Fruit fly (Drosophila melanogaster) whole organism, embryonic: ENCODE measurements around the gene mRpL17.

ENCODE experiments used
- BEAF-32 ChIP-seq: fragments of 200-800 bp; sonication (Bioruptor generic); optimal IDR thresholded peaks from 3 replicates; lab custom pipeline; 2017; ENCODE audit warnings: missing biosample characterization, missing genetic modification characterization, mild to moderate bottlenecking, moderate library complexity, missing genetic modification reagents
- CG10979 ChIP-seq: fragments of 200-800 bp; sonication (Bioruptor generic); optimal IDR thresholded peaks from 2 replicates; lab custom pipeline; 2018; ENCODE audit warnings: missing biosample characterization, mild to moderate bottlenecking, missing genetic modification characterization, moderate library complexity
- CG11398 ChIP-seq: fragments of 200-800 bp; sonication (Bioruptor generic); optimal IDR thresholded peaks from 2 replicates; lab custom pipeline; 2016; ENCODE audit warnings: missing biosample characterization, missing genetic modification characterization
- CG13287 ChIP-seq: fragments of 200-800 bp; sonication (Bioruptor generic); IDR thresholded peaks from 2 replicates; pipeline ENCODE4 v1.3.6; 2022; ENCODE audit warnings: missing biosample characterization, missing genetic modification characterization; ENCODE audit not compliant: partially characterized antibody
- CG14667 ChIP-seq: fragments of 200-800 bp; sonication (Bioruptor generic); IDR thresholded peaks from 2 replicates; pipeline ENCODE4 v1.3.6; 2022; ENCODE audit warnings: missing biosample characterization, missing genetic modification characterization
- CG14965 ChIP-seq: fragments of 200-800 bp; sonication (Bioruptor generic); optimal IDR thresholded peaks from 2 replicates; lab custom pipeline; 2016; ENCODE audit warnings: missing biosample characterization, missing genetic modification characterization, borderline replicate concordance
- CG15696 ChIP-seq: fragments of 200-800 bp; sonication (Bioruptor generic); optimal IDR thresholded peaks from 2 replicates; lab custom pipeline; 2019; ENCODE audit warnings: missing biosample characterization, mild to moderate bottlenecking, missing genetic modification characterization, moderate library complexity
- CG1602 ChIP-seq: fragments of 200-800 bp; sonication (Bioruptor generic); optimal IDR thresholded peaks from 3 replicates; lab custom pipeline; 2016; ENCODE audit warnings: missing biosample characterization, missing genetic modification characterization
- CG1603 ChIP-seq: fragments of 200-800 bp; sonication (Bioruptor generic); optimal IDR thresholded peaks from 2 replicates; lab custom pipeline; 2019; ENCODE audit warnings: missing biosample characterization, mild to moderate bottlenecking, missing genetic modification characterization, moderate library complexity
- CG17802 ChIP-seq: fragments of 200-800 bp; sonication (Bioruptor generic); optimal IDR thresholded peaks from 2 replicates; lab custom pipeline; 2018; ENCODE audit warnings: missing biosample characterization, mild to moderate bottlenecking, missing genetic modification characterization, moderate library complexity
- CG18262 ChIP-seq: fragments of 200-800 bp; optimal IDR thresholded peaks from 3 replicates; lab custom pipeline; 2019; ENCODE audit warnings: missing biosample characterization, mild to moderate bottlenecking, missing genetic modification characterization, moderate library complexity
- CG18764 ChIP-seq: fragments of 200-800 bp; sonication (Bioruptor generic); optimal IDR thresholded peaks from 3 replicates; lab custom pipeline; 2016; ENCODE audit warnings: missing biosample characterization, missing genetic modification characterization
- CG2120 ChIP-seq: fragments of 200-800 bp; sonication (Bioruptor generic); optimal IDR thresholded peaks from 3 replicates; lab custom pipeline; 2016; ENCODE audit warnings: missing biosample characterization, missing genetic modification characterization
- CG2202 ChIP-seq: fragments of 200-800 bp; sonication (Bioruptor generic); optimal IDR thresholded peaks from 2 replicates; lab custom pipeline; 2018; ENCODE audit warnings: missing biosample characterization, mild to moderate bottlenecking, missing genetic modification characterization
- CG2889 ChIP-seq: fragments of 200-800 bp; sonication (Bioruptor generic); IDR thresholded peaks from 3 replicates; pipeline ENCODE4 v1.3.6; 2022; ENCODE audit warnings: missing biosample characterization, missing genetic modification characterization
- CG30020 ChIP-seq: fragments of 200-800 bp; optimal IDR thresholded peaks from 2 replicates; lab custom pipeline; 2019; ENCODE audit warnings: missing biosample characterization, mild to moderate bottlenecking, missing genetic modification characterization, moderate library complexity
- CG31365 ChIP-seq: fragments of 200-800 bp; sonication (Bioruptor generic); optimal IDR thresholded peaks from 2 replicates; lab custom pipeline; 2018; ENCODE audit warnings: missing biosample characterization, mild to moderate bottlenecking, missing genetic modification characterization
- CG34224 ChIP-seq: fragments of 200-800 bp; sonication (Bioruptor generic); IDR thresholded peaks from 3 replicates; pipeline ENCODE4 v1.3.6; 2022; ENCODE audit warnings: missing biosample characterization, missing genetic modification characterization; ENCODE audit not compliant: partially characterized antibody
- CG3995 ChIP-seq: fragments of 200-800 bp; sonication (Bioruptor generic); optimal IDR thresholded peaks from 3 replicates; lab custom pipeline; 2016; ENCODE audit warnings: missing biosample characterization, missing genetic modification characterization
- CG6272 ChIP-seq: fragments of 200-800 bp; sonication (Bioruptor generic); IDR thresholded peaks from 2 replicates; pipeline ENCODE4 v1.3.6; 2022; ENCODE audit warnings: missing biosample characterization, missing genetic modification characterization
- CG6683 ChIP-seq: fragments of 200-800 bp; sonication (Bioruptor generic); optimal IDR thresholded peaks from 2 replicates; lab custom pipeline; 2017; ENCODE audit warnings: missing biosample characterization, mild to moderate bottlenecking, missing genetic modification characterization, missing genetic modification reagents
- CG7357 ChIP-seq: fragments of 200-800 bp; sonication (Bioruptor generic); IDR thresholded peaks from 3 replicates; pipeline ENCODE4 v1.3.6; 2022; ENCODE audit warnings: missing biosample characterization, missing genetic modification characterization
- CG7372 ChIP-seq: fragments of 200-800 bp; sonication (Bioruptor generic); IDR thresholded peaks from 2 replicates; pipeline ENCODE4 v1.3.6; 2022; ENCODE audit warnings: missing biosample characterization, missing genetic modification characterization
- CG8478 ChIP-seq: fragments of >200 bp; optimal IDR thresholded peaks from 2 replicates; lab custom pipeline; 2018
- CG9609 ChIP-seq: fragments of 200-800 bp; sonication (Bioruptor generic); optimal IDR thresholded peaks from 3 replicates; lab custom pipeline; 2016; ENCODE audit warnings: missing biosample characterization, missing genetic modification characterization
- Chrac-16 ChIP-seq: fragments of 200-800 bp; sonication (Bioruptor generic); optimal IDR thresholded peaks from 3 replicates; lab custom pipeline; 2016; ENCODE audit warnings: missing biosample characterization, missing genetic modification characterization
- D19B ChIP-seq: fragments of 200-800 bp; sonication (Bioruptor generic); optimal IDR thresholded peaks from 2 replicates; lab custom pipeline; 2017; ENCODE audit warnings: missing biosample characterization, mild to moderate bottlenecking, missing genetic modification characterization
- Dref ChIP-seq: fragments of 200-800 bp; sonication (Bioruptor generic); IDR thresholded peaks from 2 replicates; pipeline ENCODE4 v1.3.6; 2022; ENCODE audit warnings: missing biosample characterization, missing genetic modification characterization
- Drgx ChIP-seq: fragments of 200-800 bp; sonication (Bioruptor generic); IDR thresholded peaks from 2 replicates; pipeline ENCODE4 v1.3.6; 2022; ENCODE audit warnings: missing biosample characterization, missing genetic modification characterization
- Gsc ChIP-seq: fragments of 200-800 bp; sonication (Bioruptor generic); IDR thresholded peaks from 2 replicates; pipeline ENCODE4 v1.3.6; 2022; ENCODE audit warnings: missing biosample characterization, missing genetic modification characterization
- HmgZ ChIP-seq: fragments of 200-800 bp; sonication (Bioruptor generic); optimal IDR thresholded peaks from 2 replicates; lab custom pipeline; 2018; ENCODE audit warnings: missing biosample characterization, mild to moderate bottlenecking, missing genetic modification characterization
- Myb ChIP-seq: fragments of 200-800 bp; sonication (Bioruptor generic); optimal IDR thresholded peaks from 2 replicates; lab custom pipeline; 2016; ENCODE audit warnings: missing biosample characterization, missing genetic modification characterization
- Ravus ChIP-seq: fragments of 200-800 bp; sonication (Bioruptor generic); IDR thresholded peaks from 2 replicates; pipeline ENCODE4 v1.3.6; 2022; ENCODE audit warnings: missing biosample characterization, missing genetic modification characterization
- Spps ChIP-seq: fragments of 200-800 bp; sonication (Bioruptor generic); optimal IDR thresholded peaks from 2 replicates; lab custom pipeline; 2018; ENCODE audit warnings: missing biosample characterization, mild to moderate bottlenecking, missing genetic modification characterization
- fd3F ChIP-seq: fragments of 200-800 bp; sonication (Bioruptor generic); optimal IDR thresholded peaks from 2 replicates; lab custom pipeline; 2018; ENCODE audit warnings: missing biosample characterization, mild to moderate bottlenecking, missing genetic modification characterization, moderate library complexity
- fru ChIP-seq: fragments of >200 bp; optimal IDR thresholded peaks from 2 replicates; lab custom pipeline; 2017
- gsb-n ChIP-seq: fragments of 200-800 bp; sonication (Bioruptor generic); optimal IDR thresholded peaks from 3 replicates; lab custom pipeline; 2018; ENCODE audit warnings: missing biosample characterization, mild to moderate bottlenecking, missing genetic modification characterization
- jumu ChIP-seq: fragments of 200-800 bp; sonication (Bioruptor generic); optimal IDR thresholded peaks from 3 replicates; lab custom pipeline; 2016; ENCODE audit warnings: missing biosample characterization, missing genetic modification characterization
- knrl ChIP-seq: fragments of 200-800 bp; sonication (Bioruptor generic); IDR thresholded peaks from 3 replicates; pipeline ENCODE4 v1.3.6; 2022; ENCODE audit warnings: missing biosample characterization, missing genetic modification characterization; ENCODE audit not compliant: partially characterized antibody
- lilli ChIP-seq: fragments of 200-800 bp; sonication (Bioruptor generic); optimal IDR thresholded peaks from 3 replicates; lab custom pipeline; 2016; ENCODE audit warnings: missing biosample characterization, missing genetic modification characterization
- mld ChIP-seq: fragments of 200-800 bp; sonication (Bioruptor generic); IDR thresholded peaks from 3 replicates; pipeline ENCODE4 v1.3.6; 2022; ENCODE audit warnings: missing biosample characterization, missing genetic modification characterization; ENCODE audit not compliant: partially characterized antibody
- otp ChIP-seq: fragments of 200-800 bp; sonication (Bioruptor generic); IDR thresholded peaks from 3 replicates; pipeline ENCODE4, ENCODE4 v1.3.6; 2022; ENCODE audit warnings: missing biosample characterization, missing genetic modification characterization
- ro ChIP-seq: fragments of 200-800 bp; sonication (Bioruptor generic); IDR thresholded peaks from 2 replicates; pipeline ENCODE4 v1.3.6; 2022; ENCODE audit warnings: missing biosample characterization, missing genetic modification characterization
- sob ChIP-seq: fragments of 200-800 bp; sonication (Bioruptor generic); IDR thresholded peaks from 2 replicates; pipeline ENCODE4 v1.3.6; 2022; ENCODE audit warnings: missing biosample characterization, missing genetic modification characterization
- stc ChIP-seq: fragments of 200-800 bp; sonication (Bioruptor generic); IDR thresholded peaks from 2 replicates; pipeline ENCODE4 v1.3.6; 2022; ENCODE audit warnings: missing biosample characterization, missing genetic modification characterization
- sug ChIP-seq: fragments of 200-800 bp; optimal IDR thresholded peaks from 2 replicates; lab custom pipeline; 2019; ENCODE audit warnings: missing biosample characterization, mild to moderate bottlenecking, missing genetic modification characterization, moderate library complexity
- trh ChIP-seq: fragments of 200-800 bp; sonication (Bioruptor generic); optimal IDR thresholded peaks from 2 replicates; lab custom pipeline; 2016; ENCODE audit warnings: missing biosample characterization, missing genetic modification characterization
- unpg ChIP-seq: fragments of 200-800 bp; sonication (Bioruptor generic); optimal IDR thresholded peaks from 3 replicates; lab custom pipeline; 2018; ENCODE audit warnings: missing biosample characterization, mild to moderate bottlenecking, missing genetic modification characterization, moderate library complexity
- usp ChIP-seq: fragments of >200 bp; optimal IDR thresholded peaks from 2 replicates; lab custom pipeline; 2017; ENCODE audit warnings: missing biosample characterization, missing genetic modification characterization
- vvl ChIP-seq: fragments of 200-800 bp; sonication (Bioruptor generic); IDR thresholded peaks from 2 replicates; pipeline ENCODE4 v1.3.6; 2022; ENCODE audit warnings: missing biosample characterization, missing genetic modification characterization
- wek ChIP-seq: fragments of 200-800 bp; sonication (Bioruptor generic); optimal IDR thresholded peaks from 3 replicates; lab custom pipeline; 2018; ENCODE audit warnings: missing biosample characterization, mild to moderate bottlenecking, missing genetic modification characterization, moderate library complexity
- zfh1 ChIP-seq: fragments of 200-800 bp; sonication (Bioruptor generic); IDR thresholded peaks from 3 replicates; pipeline ENCODE4 v1.3.6; 2022; ENCODE audit warnings: missing biosample characterization, missing genetic modification characterization

mRpL17 gene

DNA sequence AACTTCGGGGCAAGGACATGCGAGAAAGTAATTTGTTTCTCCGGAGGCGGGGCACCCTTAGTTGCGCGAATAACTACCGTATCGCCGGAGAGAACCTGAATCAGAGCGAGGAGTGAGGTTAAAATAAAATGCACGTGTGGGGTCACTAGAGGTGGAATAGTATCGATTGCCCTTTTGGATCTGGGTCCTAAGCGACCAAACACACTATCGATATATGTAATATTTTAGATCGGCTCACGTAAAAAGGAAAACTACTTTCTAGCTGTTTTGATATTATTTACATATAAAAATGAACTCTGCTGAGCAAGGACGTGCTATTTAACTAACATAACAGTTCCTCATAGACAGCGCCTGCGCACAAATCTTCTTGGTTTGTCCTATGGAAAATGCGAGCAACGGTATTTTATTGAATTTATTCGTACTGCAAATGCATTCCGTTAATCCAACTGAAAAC, 1.8 kb upstream of the mRpL17 start (continued):
- TF ChIP-seq otp (no peak), knrl (peak; percentile 84), CG6683 (GFP tag; lab: Kevin White, UChicago) (no peak), zfh1 (no peak), HmgZ (tag; lab: Kevin White, UChicago) (peak; percentile 9), CG3995 (GFP tag; lab: Kevin White, UChicago) (no peak), CG34224 (GFP tag; lab: Robert Waterston, UW) (peak; percentile 83), Spps (tag; lab: Kevin White, UChicago) (no peak), BEAF-32 (GFP tag; lab: Kevin White, UChicago) (peak; percentile 85), fd3F (no peak), CG9609 (no peak), CG10979 (tag; lab: Kevin White, UChicago) (no peak), CG17802 (tag; lab: Kevin White, UChicago) (no peak), CG1602 (GFP tag; lab: Kevin White, UChicago) (no peak), vvl (GFP tag; lab: Robert Waterston, UW) (0 out of 2 replicates have a peak, but pooled peaks have one; percentile 17), sug (tag; lab: Kevin White, UChicago) (peak; percentile 93), CG2202 (tag; lab: Kevin White, UChicago) (no peak), CG2889 (GFP tag; lab: Robert Waterston, UW) (no peak), CG15696 (tag; lab: Kevin White, UChicago) (no peak), unpg (GFP tag; lab: Kevin White, UChicago) (no peak), jumu (GFP tag; lab: Kevin White, UChicago) (no peak), CG6272 (no peak), mld (peak; percentile 55; the same call in 1 of the 3 replicates), Dref (peak; percentile 87), lilli (GFP tag; lab: Kevin White, UChicago) (no peak), sob (GFP tag; lab: Robert Waterston, UW) (no peak), Ravus (GFP tag; lab: Robert Waterston, UW) (no peak), CG14965 (GFP tag; lab: Kevin White, UChicago) (no peak), CG2120 (GFP tag; lab: Kevin White, UChicago) (no peak), stc (no peak), D19B (GFP tag; lab: Kevin White, UChicago) (no peak), CG13287 (GFP tag; lab: Robert Waterston, UW) (peak; percentile 90), usp (GFP tag; lab: Kevin White, UChicago) (no peak), CG18764 (GFP tag; lab: Kevin White, UChicago) (no peak), Gsc (GFP tag; lab: Robert Waterston, UW) (no peak), CG1603 (tag; lab: Kevin White, UChicago) (peak; percentile 26), CG7357 (GFP tag; lab: Robert Waterston, UW) (no peak), CG8478 (no peak), CG31365 (tag; lab: Kevin White, UChicago) (no peak), gsb-n (tag; lab: Kevin White, UChicago) (no peak), CG7372 (GFP tag; lab: Robert Waterston, UW) (no peak), fru (lab: Kevin White, UChicago) (no peak), trh (GFP tag; lab: Kevin White, UChicago) (no peak), ro (GFP tag; lab: Robert Waterston, UW) (no peak), wek (GFP tag; lab: Kevin White, UChicago) (no peak), Myb (GFP tag; lab: Kevin White, UChicago) (peak; percentile 2), CG11398 (GFP tag; lab: Kevin White, UChicago) (no peak), CG30020 (no peak), CG18262 (tag; lab: Kevin White, UChicago) (no peak), Chrac-16 (no peak), CG14667 (GFP tag; lab: Robert Waterston, UW) (no peak), Drgx (GFP tag; lab: Robert Waterston, UW) (no peak)
